Fruit fly (Drosophila melanogaster): ENCODE data around the gene CG32318.

DNA sequence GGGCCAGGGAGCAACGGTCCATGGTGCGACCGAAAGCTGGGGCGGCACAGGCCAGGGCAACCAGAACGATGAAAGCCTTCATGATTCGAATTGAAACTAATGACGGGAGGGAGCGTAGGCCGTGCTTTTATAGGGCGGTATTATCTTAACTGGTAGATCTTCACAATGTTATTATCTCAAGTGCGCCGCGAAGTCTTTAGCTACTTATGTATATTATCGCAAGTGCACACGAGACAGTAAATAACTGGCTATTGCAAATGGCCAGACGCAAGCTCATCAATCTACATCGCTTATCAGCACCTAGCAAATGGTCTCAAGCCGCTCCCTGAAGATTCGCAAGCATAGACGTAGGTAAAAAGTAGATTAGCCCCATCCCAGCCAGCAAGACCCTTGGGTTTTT lies 35.6 kb downstream of the CG32318 start, which contains the start of gene LysD:
- no peak for TF ChIP-seq CTCF (optimal IDR thresholded peaks at IDR 0.05)
- TF ChIP-seq CG8478 (optimal IDR thresholded peaks at IDR 0.05) = no peak

Measured in S2 (cell line).